Fruit fly (Drosophila melanogaster) whole organism, adult: Measurements from ENCODE around the gene Gad1.
A peak's percentile ranks its signal among the peaks of the same experiment; 100 is the strongest.

ENCODE experiments used
- CG11617 ChIP-seq: fragments of 200-800 bp; sonication (Bioruptor generic); optimal IDR thresholded peaks from 2 replicates; lab custom pipeline; 2017; ENCODE audit warnings: mild to moderate bottlenecking, missing biosample characterization, missing genetic modification reagents, missing genetic modification characterization
- CG12768 ChIP-seq: fragments of 200-800 bp; sonication (Bioruptor generic); optimal IDR thresholded peaks from 2 replicates; lab custom pipeline; 2017; ENCODE audit warnings: missing biosample characterization, missing genetic modification characterization, mild to moderate bottlenecking, moderate library complexity, missing genetic modification reagents
- CG14711 ChIP-seq: fragments of 200-800 bp; sonication (Bioruptor generic); optimal IDR thresholded peaks from 2 replicates; lab custom pipeline; 2018; ENCODE audit warnings: missing biosample characterization, mild to moderate bottlenecking, missing genetic modification characterization, moderate library complexity
- CG1620 ChIP-seq: fragments of 200-800 bp; sonication (Bioruptor generic); optimal IDR thresholded peaks from 2 replicates; lab custom pipeline; 2016; ENCODE audit warnings: missing biosample characterization, missing genetic modification characterization
- CG5204 ChIP-seq: fragments of 200-800 bp; sonication (Bioruptor generic); optimal IDR thresholded peaks from 2 replicates; lab custom pipeline; 2016; ENCODE audit warnings: missing biosample characterization, missing genetic modification characterization
- CG7045 ChIP-seq: fragments of 200-800 bp; sonication (Bioruptor generic); optimal IDR thresholded peaks from 2 replicates; lab custom pipeline; 2017; ENCODE audit warnings: missing biosample characterization, mild to moderate bottlenecking, missing genetic modification characterization
- CG7101 ChIP-seq: fragments of 200-800 bp; sonication (Bioruptor generic); optimal IDR thresholded peaks from 2 replicates; lab custom pipeline; 2018; ENCODE audit warnings: missing biosample characterization, mild to moderate bottlenecking, missing genetic modification characterization, moderate library complexity
- Clk ChIP-seq: fragments of 200-800 bp; sonication (Bioruptor generic); optimal IDR thresholded peaks from 2 replicates; lab custom pipeline; 2017; ENCODE audit warnings: missing biosample characterization, missing genetic modification characterization
- Crg-1 ChIP-seq: fragments of 200-800 bp; sonication (Bioruptor generic); optimal IDR thresholded peaks from 2 replicates; lab custom pipeline; 2016; ENCODE audit warnings: missing biosample characterization, missing genetic modification characterization
- Hr96 ChIP-seq: fragments of 200-800 bp; sonication (Bioruptor generic); optimal IDR thresholded peaks from 2 replicates; lab custom pipeline; 2016; ENCODE audit warnings: missing biosample characterization, missing genetic modification characterization
- Mnt ChIP-seq: fragments of 200-800 bp; sonication (Bioruptor generic); optimal IDR thresholded peaks from 2 replicates; lab custom pipeline; 2016; ENCODE audit warnings: missing biosample characterization, mild to moderate bottlenecking, missing genetic modification characterization
- bab1 ChIP-seq: fragments of 200-800 bp; sonication (Bioruptor generic); optimal IDR thresholded peaks from 3 replicates; lab custom pipeline; 2019; ENCODE audit warnings: missing biosample characterization, mild to moderate bottlenecking, missing genetic modification characterization, moderate library complexity
- cic ChIP-seq: fragments of 200-800 bp; sonication (Bioruptor generic); optimal IDR thresholded peaks from 2 replicates; lab custom pipeline; 2017; ENCODE audit warnings: missing biosample characterization, mild to moderate bottlenecking, missing genetic modification characterization, moderate library complexity
- cnc ChIP-seq, 2 experiments: fragments of >200 bp; optimal IDR thresholded peaks; 2 replicates each; lab custom pipeline; 2017
- kay ChIP-seq: fragments of 200-800 bp; sonication (Bioruptor generic); peaks from one replicate; lab custom pipeline; 2016; ENCODE audit warnings: missing biosample characterization, missing genetic modification characterization, borderline replicate concordance
- ovo ChIP-seq: fragments of 200-800 bp; sonication (Bioruptor generic); optimal IDR thresholded peaks from 2 replicates; lab custom pipeline; 2016; ENCODE audit warnings: missing biosample characterization, missing genetic modification characterization
- pad ChIP-seq: fragments of 200-800 bp; sonication (Bioruptor generic); optimal IDR thresholded peaks from 3 replicates; lab custom pipeline; 2017; ENCODE audit warnings: missing biosample characterization, missing genetic modification characterization, mild to moderate bottlenecking, moderate library complexity, missing genetic modification reagents
- tj ChIP-seq: fragments of 200-800 bp; sonication (Bioruptor generic); optimal IDR thresholded peaks from 3 replicates; lab custom pipeline; 2017; ENCODE audit warnings: missing biosample characterization, mild to moderate bottlenecking, missing genetic modification characterization, moderate library complexity
- toe ChIP-seq: fragments of 200-800 bp; sonication (Bioruptor generic); optimal IDR thresholded peaks from 2 replicates; lab custom pipeline; 2016; ENCODE audit warnings: missing biosample characterization, missing genetic modification characterization

Gene Gad1

DNA sequence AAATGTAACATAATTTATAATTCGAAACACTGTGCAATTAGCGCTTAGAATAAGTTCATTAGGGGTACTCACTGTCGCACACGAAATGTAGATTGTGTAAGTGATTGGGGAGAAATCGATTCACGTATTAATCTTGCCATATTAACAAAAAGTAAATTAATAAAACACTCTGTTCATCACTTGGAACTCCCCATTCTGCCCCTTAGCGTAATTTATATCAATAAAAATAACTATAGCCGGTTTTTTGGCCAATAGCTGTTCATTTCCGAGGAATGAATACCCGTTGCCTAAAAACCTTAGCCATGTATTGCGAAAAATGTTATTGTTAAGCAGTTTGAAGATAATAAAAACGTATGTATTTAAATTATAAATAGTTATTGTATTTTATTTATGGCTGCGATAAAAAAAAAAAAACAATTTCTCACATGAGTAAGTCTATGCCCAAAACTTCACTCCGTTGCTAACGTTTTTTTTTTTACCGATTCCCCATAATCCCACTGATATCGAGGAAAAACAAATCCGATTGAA is 29.2 kb downstream of the Gad1 start, which contains the start of gene Ugt305A1:
Gene Ugt305A1, plus strand, starts transcription at position 478 of the 528 bp plus-strand sequence.
- peak; percentile 6 for TF ChIP-seq CG7101
- peak; percentile 30 for TF ChIP-seq CG5204 (GFP tag; lab: Kevin White, UChicago)
- no peak for TF ChIP-seq CG14711 (tag; lab: Kevin White, UChicago)

DNA sequence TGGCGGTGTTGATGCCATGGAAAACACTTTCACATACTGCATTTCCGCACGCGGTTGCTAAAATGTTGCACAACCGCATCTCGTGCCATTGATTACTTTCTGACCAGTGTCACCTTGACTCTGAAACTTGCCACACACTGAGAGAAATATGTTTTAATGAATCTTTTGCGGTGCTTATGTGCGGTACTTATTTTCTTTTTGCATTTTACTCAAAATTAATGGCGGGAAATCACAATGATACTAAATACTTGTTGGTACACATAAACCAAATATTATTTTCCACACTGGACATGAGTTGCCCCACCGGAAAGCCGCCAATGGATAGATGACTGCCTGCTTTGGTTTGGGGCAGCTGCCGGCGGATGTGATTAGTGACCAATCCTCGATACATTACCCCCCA is 31.7 kb downstream of the Gad1 start:
- no peak for TF ChIP-seq tj (GFP tag; lab: Kevin White, UChicago)
- no peak for TF ChIP-seq Hr96
- TF ChIP-seq CG7045 (GFP tag; lab: Kevin White, UChicago), result no peak
- no peak for TF ChIP-seq bab1 (GFP tag; lab: Kevin White, UChicago)
- no peak for TF ChIP-seq cic (GFP tag; lab: Kevin White, UChicago)
- no peak for TF ChIP-seq Mnt
- TF ChIP-seq toe (GFP tag; lab: Kevin White, UChicago), result no peak
- no peak for TF ChIP-seq cnc (optimal IDR thresholded peaks at IDR 0.05; lab: Kevin White, UChicago)
- TF ChIP-seq CG1620 (GFP tag; lab: Kevin White, UChicago), result no peak
- no peak for TF ChIP-seq CG14711 (tag; lab: Kevin White, UChicago)
- TF ChIP-seq CG12768 (GFP tag; lab: Kevin White, UChicago), result no peak
- no peak for TF ChIP-seq ovo (GFP tag; lab: Kevin White, UChicago)
- no peak for TF ChIP-seq CG5204 (GFP tag; lab: Kevin White, UChicago)

DNA sequence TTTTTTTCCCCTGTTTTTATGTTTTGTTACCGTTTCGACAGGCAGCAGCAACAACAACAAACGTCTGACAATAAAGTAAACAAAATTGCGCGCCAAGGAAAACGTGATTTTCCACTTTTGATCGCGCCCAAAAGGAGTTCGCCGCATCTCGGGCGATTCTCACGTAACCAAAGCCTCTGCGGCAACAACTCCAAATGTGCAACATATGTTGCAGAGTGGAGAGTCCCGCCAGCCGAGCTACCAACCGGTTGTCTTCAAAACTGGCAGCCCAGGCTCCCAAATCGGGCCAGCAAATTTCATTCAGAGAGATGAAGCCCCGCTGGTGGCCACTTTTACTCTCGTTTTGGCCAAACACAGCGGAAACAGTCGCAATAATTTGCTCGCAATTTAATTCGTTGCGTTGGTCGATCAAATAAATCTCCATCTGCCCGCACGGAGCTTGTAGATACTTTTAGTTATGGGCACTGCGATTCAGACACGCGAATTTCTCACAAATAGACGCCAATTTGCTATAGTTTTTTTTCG is 33.0 kb downstream of the Gad1 start:
- TF ChIP-seq CG7101 (no peak), pad (no peak)

DNA sequence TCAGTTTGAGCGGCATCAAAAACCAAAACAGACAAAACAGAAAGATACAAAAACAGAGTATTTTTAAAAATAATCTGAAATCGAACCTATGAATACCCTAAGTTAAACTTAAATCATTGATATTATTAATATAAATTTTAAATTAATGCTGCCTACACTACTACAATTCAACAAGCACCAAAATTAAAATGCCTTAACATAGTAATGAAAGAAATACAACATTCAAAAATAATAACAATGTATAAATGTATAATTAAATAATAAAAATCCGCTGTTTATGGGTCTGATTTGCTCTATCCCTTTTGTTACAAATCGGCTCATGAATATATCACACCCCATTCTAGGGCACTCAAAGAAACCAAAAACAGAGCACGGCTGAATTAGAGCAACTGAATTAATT is 39.5 kb downstream of the Gad1 start:
- no peak for TF ChIP-seq pad
- no peak for TF ChIP-seq tj (GFP tag; lab: Kevin White, UChicago)
- no peak for TF ChIP-seq Clk (GFP tag; lab: Kevin White, UChicago)
- no peak for TF ChIP-seq CG12768 (GFP tag; lab: Kevin White, UChicago)
- no peak for TF ChIP-seq toe (GFP tag; lab: Kevin White, UChicago)
- no peak for TF ChIP-seq CG5204 (GFP tag; lab: Kevin White, UChicago)
- no peak for TF ChIP-seq CG7045 (GFP tag; lab: Kevin White, UChicago)
- no peak for TF ChIP-seq ovo (GFP tag; lab: Kevin White, UChicago)
- TF ChIP-seq CG1620 (GFP tag; lab: Kevin White, UChicago), result no peak
- no peak for TF ChIP-seq Mnt
- no peak for TF ChIP-seq CG11617 (GFP tag; lab: Kevin White, UChicago)
- TF ChIP-seq cnc (optimal IDR thresholded peaks at IDR 0.05; lab: Kevin White, UChicago), result no peak
- no peak for TF ChIP-seq CG7101
- no peak for TF ChIP-seq kay (GFP tag; lab: Kevin White, UChicago)

DNA sequence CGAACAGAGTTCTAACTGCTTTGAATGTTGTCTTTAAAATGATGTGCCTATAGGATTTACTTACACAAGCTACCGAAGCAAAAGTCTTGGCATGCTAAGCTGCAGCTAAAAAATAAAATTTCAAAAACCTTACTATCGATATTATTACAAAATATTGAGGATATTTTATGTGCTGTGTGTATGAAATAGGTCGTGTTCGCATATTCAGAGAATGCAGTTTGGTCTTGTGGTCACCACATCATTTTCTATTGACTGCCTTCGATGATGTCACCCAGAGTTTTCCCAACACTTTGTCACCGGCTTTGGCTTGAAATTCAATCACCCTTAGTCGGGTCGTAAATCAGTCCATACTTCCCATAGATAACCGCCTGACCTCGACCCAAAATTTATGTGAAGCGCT is 40.9 kb downstream of the Gad1 start, which contains the start of gene Dpy-30L2:
Gene Dpy-30L2, minus strand, starts transcription at position 101 of the 400 bp plus-strand sequence.
- TF ChIP-seq Mnt, result no peak
- TF ChIP-seq pad, result no peak
- TF ChIP-seq cnc (optimal IDR thresholded peaks at IDR 0.05; lab: Kevin White, UChicago), result no peak
- no peak for TF ChIP-seq tj (GFP tag; lab: Kevin White, UChicago)
- TF ChIP-seq cic (GFP tag; lab: Kevin White, UChicago), result no peak
- no peak for TF ChIP-seq Clk (GFP tag; lab: Kevin White, UChicago)
- no peak for TF ChIP-seq CG14711 (tag; lab: Kevin White, UChicago)
- no peak for TF ChIP-seq Crg-1
- TF ChIP-seq kay (GFP tag; lab: Kevin White, UChicago), result no peak
- no peak for TF ChIP-seq toe (GFP tag; lab: Kevin White, UChicago)
- no peak for TF ChIP-seq CG5204 (GFP tag; lab: Kevin White, UChicago)
- TF ChIP-seq CG12768 (GFP tag; lab: Kevin White, UChicago), result no peak
- no peak for TF ChIP-seq Hr96
- no peak for TF ChIP-seq CG7101
- TF ChIP-seq CG1620 (GFP tag; lab: Kevin White, UChicago), result no peak
- TF ChIP-seq ovo (GFP tag; lab: Kevin White, UChicago), result no peak
- no peak for TF ChIP-seq CG7045 (GFP tag; lab: Kevin White, UChicago)

DNA sequence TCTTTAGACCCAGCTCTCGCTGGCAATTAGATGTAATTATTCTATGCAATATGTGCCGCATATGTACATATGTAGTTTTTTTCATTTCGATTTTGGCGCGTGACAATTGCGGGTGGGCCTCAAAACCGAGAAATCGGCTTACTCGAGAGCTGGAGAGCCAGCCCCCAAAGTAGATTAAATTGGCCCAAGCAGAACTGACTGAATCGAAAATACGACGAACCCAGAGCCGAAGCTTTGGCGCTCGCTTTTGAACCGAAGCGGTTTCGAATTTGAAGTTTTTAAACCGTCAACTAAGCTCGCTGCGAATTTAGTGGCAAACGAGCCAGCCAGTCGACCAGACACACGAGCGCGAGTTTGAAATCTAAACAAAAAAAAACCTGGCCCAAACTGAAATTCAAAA is 42.3 kb downstream of the Gad1 start, which contains the start of gene CG1136:
Gene CG1136, plus strand, starts transcription at position 308 of the 400 bp plus-strand sequence.
- TF ChIP-seq kay (GFP tag; lab: Kevin White, UChicago) (no peak), tj (GFP tag; lab: Kevin White, UChicago) (peak; percentile 14)

DNA sequence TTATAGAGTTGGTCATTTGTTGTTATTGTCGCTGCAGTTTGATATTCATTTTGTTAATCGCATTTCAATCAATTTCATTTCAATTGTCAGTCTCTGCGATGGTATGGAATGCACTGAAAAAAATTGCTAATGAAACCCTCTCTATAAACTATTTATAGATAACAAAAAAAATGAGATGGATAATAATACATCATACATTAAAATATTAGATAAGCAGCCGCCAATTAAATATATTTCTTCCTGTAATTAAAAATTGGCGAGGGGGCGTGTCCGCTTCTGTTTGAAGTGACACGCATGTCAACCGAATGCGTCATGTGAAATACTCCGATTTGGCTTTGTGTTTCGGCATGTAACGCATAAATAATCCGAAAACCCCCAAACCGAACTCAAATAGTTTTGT is 44.0 kb downstream of the Gad1 start:
- TF ChIP-seq ovo (GFP tag; lab: Kevin White, UChicago) (no peak), CG5204 (GFP tag; lab: Kevin White, UChicago) (peak; percentile 36)
